Worm (Caenorhabditis elegans): ENCODE data around the gene VW02B12L.2.

- no peak for TF ChIP-seq nfya-1 (tag; optimal IDR thresholded peaks at IDR 0.05; ENCODE audit: borderline replicate concordance, insufficient read depth)
- no peak for TF ChIP-seq attf-5 (GFP tag; optimal IDR thresholded peaks at IDR 0.05)
- no peak for TF ChIP-seq snpc-4 (GFP tag; optimal IDR thresholded peaks at IDR 0.05)
- no peak for TF ChIP-seq snpc-4 (tag; optimal IDR thresholded peaks at IDR 0.05)
- no peak for TF ChIP-seq madf-6 (GFP tag; IDR thresholded peaks at IDR 0.05)
- TF ChIP-seq ceh-91 (GFP tag; IDR thresholded peaks at IDR 0.05): no peak
- no peak for TF ChIP-seq mxl-1 (tag; optimal IDR thresholded peaks at IDR 0.05)
Observed at ce11 chrII:11444973-11445372, 4.8 kb upstream of the VW02B12L.2 start, which contains the start of gene W02B12.13.

Data from whole organism, young adult.